Fruit fly (Drosophila melanogaster) whole organism, embryonic: ENCODE measurements around the gene Bmcp.

Experiments
- C15 ChIP-seq: fragments of 200-800 bp; sonication (Bioruptor generic); IDR thresholded peaks from 3 replicates; pipeline ENCODE4 v1.3.6; 2022; ENCODE audit warnings: missing biosample characterization, missing genetic modification characterization
- CG11456 ChIP-seq: fragments of 200-800 bp; sonication (Bioruptor generic); IDR thresholded peaks from 3 replicates; pipeline ENCODE4 v1.3.6; 2022; ENCODE audit warnings: missing biosample characterization, missing genetic modification characterization
- CG12104 ChIP-seq: fragments of 200-800 bp; sonication (Bioruptor generic); optimal IDR thresholded peaks from 3 replicates; lab custom pipeline; 2016; ENCODE audit warnings: missing biosample characterization, missing genetic modification characterization
- CG14710 ChIP-seq: fragments of 200-800 bp; sonication (Bioruptor generic); optimal IDR thresholded peaks from 3 replicates; lab custom pipeline; 2019; ENCODE audit warnings: missing biosample characterization, mild to moderate bottlenecking, missing genetic modification characterization, moderate library complexity
- CG15073 ChIP-seq: fragments of 200-800 bp; sonication (Bioruptor generic); optimal IDR thresholded peaks from 2 replicates; lab custom pipeline; 2016; ENCODE audit warnings: missing biosample characterization, missing genetic modification characterization
- CG15269 ChIP-seq: fragments of 200-800 bp; sonication (Bioruptor generic); optimal IDR thresholded peaks from 2 replicates; lab custom pipeline; 2018; ENCODE audit warnings: missing biosample characterization, mild to moderate bottlenecking, missing genetic modification characterization, moderate library complexity
- CG1529 ChIP-seq: fragments of 200-800 bp; sonication (Bioruptor generic); optimal IDR thresholded peaks from 3 replicates; lab custom pipeline; 2018; ENCODE audit warnings: missing biosample characterization, missing genetic modification characterization
- CG16815 ChIP-seq: fragments of 200-800 bp; sonication (Bioruptor generic); optimal IDR thresholded peaks from 3 replicates; lab custom pipeline; 2017; ENCODE audit warnings: missing biosample characterization, mild to moderate bottlenecking, missing genetic modification characterization
- CG17829 ChIP-seq: fragments of 200-800 bp; optimal IDR thresholded peaks from 2 replicates; lab custom pipeline; 2019; ENCODE audit warnings: missing biosample characterization, mild to moderate bottlenecking, missing genetic modification characterization, moderate library complexity
- CG1832 ChIP-seq: fragments of 200-800 bp; sonication (Bioruptor generic); optimal IDR thresholded peaks from 2 replicates; lab custom pipeline; 2017; ENCODE audit warnings: missing biosample characterization, mild to moderate bottlenecking, missing genetic modification characterization, inconsistent platforms
- CG2875 ChIP-seq: fragments of 200-800 bp; sonication (Bioruptor generic); optimal IDR thresholded peaks from 2 replicates; lab custom pipeline; 2017; ENCODE audit warnings: missing biosample characterization, mild to moderate bottlenecking, missing genetic modification characterization, missing genetic modification reagents
- CG30020 ChIP-seq: fragments of 200-800 bp; optimal IDR thresholded peaks from 2 replicates; lab custom pipeline; 2019; ENCODE audit warnings: missing biosample characterization, mild to moderate bottlenecking, missing genetic modification characterization, moderate library complexity
- CG31365 ChIP-seq: fragments of 200-800 bp; sonication (Bioruptor generic); optimal IDR thresholded peaks from 2 replicates; lab custom pipeline; 2018; ENCODE audit warnings: missing biosample characterization, mild to moderate bottlenecking, missing genetic modification characterization
- CG33557 ChIP-seq: fragments of 200-800 bp; sonication (Bioruptor generic); optimal IDR thresholded peaks from 2 replicates; lab custom pipeline; 2019; ENCODE audit warnings: missing biosample characterization, mild to moderate bottlenecking, missing genetic modification characterization, moderate library complexity
- CG3995 ChIP-seq: fragments of 200-800 bp; sonication (Bioruptor generic); optimal IDR thresholded peaks from 3 replicates; lab custom pipeline; 2016; ENCODE audit warnings: missing biosample characterization, missing genetic modification characterization
- CG4360 ChIP-seq: fragments of 200-800 bp; sonication (Bioruptor generic); IDR thresholded peaks from 2 replicates; pipeline ENCODE4 v1.3.6; 2022; ENCODE audit warnings: missing biosample characterization, missing genetic modification characterization
- CG4820 ChIP-seq: fragments of 200-800 bp; sonication (Bioruptor generic); optimal IDR thresholded peaks from 3 replicates; lab custom pipeline; 2016; ENCODE audit warnings: missing biosample characterization, missing genetic modification characterization
- CG6272 ChIP-seq: fragments of 200-800 bp; sonication (Bioruptor generic); IDR thresholded peaks from 2 replicates; pipeline ENCODE4 v1.3.6; 2022; ENCODE audit warnings: missing biosample characterization, missing genetic modification characterization
- CG7987 ChIP-seq: fragments of 200-800 bp; sonication (Bioruptor generic); optimal IDR thresholded peaks from 2 replicates; lab custom pipeline; 2018; ENCODE audit warnings: missing biosample characterization, mild to moderate bottlenecking, missing genetic modification characterization, moderate library complexity
- CG8089 ChIP-seq: fragments of 200-800 bp; sonication (Bioruptor generic); optimal IDR thresholded peaks from 3 replicates; lab custom pipeline; 2016; ENCODE audit warnings: missing biosample characterization, missing genetic modification characterization
- CG9932 ChIP-seq: fragments of 200-800 bp; sonication (Bioruptor generic); IDR thresholded peaks from 2 replicates; pipeline ENCODE4 v1.3.6; 2022; ENCODE audit warnings: missing biosample characterization, missing genetic modification characterization
- CrebB ChIP-seq: fragments of 200-800 bp; sonication (Bioruptor generic); optimal IDR thresholded peaks from 3 replicates; lab custom pipeline; 2018; ENCODE audit warnings: missing biosample characterization, mild to moderate bottlenecking, missing genetic modification characterization
- Fer1 ChIP-seq: fragments of 200-800 bp; sonication (Bioruptor generic); optimal IDR thresholded peaks from 2 replicates; lab custom pipeline; 2017; ENCODE audit warnings: missing biosample characterization, mild to moderate bottlenecking, missing genetic modification characterization
- Lhr ChIP-seq: fragments of 200-800 bp; sonication (Bioruptor generic); optimal IDR thresholded peaks from 3 replicates; lab custom pipeline; 2017; ENCODE audit warnings: mild to moderate bottlenecking, missing biosample characterization, missing genetic modification reagents, missing genetic modification characterization
- MTF-1 ChIP-seq: fragments of 200-800 bp; sonication (Bioruptor generic); optimal IDR thresholded peaks from 2 replicates; lab custom pipeline; 2018; ENCODE audit warnings: missing biosample characterization, mild to moderate bottlenecking, missing genetic modification characterization, borderline replicate concordance
- Nf-YB ChIP-seq: fragments of 200-800 bp; sonication (Bioruptor generic); optimal IDR thresholded peaks from 3 replicates; lab custom pipeline; 2019; ENCODE audit warnings: missing biosample characterization, mild to moderate bottlenecking, missing genetic modification characterization, moderate library complexity
- Nf-YC ChIP-seq: fragments of 200-800 bp; optimal IDR thresholded peaks from 3 replicates; lab custom pipeline; 2019; ENCODE audit warnings: missing biosample characterization, mild to moderate bottlenecking, missing genetic modification characterization, moderate library complexity
- PHDP ChIP-seq: fragments of 200-800 bp; sonication (Bioruptor generic); optimal IDR thresholded peaks from 3 replicates; lab custom pipeline; 2018; ENCODE audit warnings: missing biosample characterization, mild to moderate bottlenecking, missing genetic modification characterization, moderate library complexity
- Pdp1 ChIP-seq, 2 experiments: fragments of 200-800 bp; sonication (Bioruptor generic); optimal IDR thresholded peaks; 3 replicates each; lab custom pipeline; 2016; ENCODE audit warnings: missing biosample characterization in 2 of 2, missing genetic modification characterization in 2 of 2, mild to moderate bottlenecking in 1 of 2, moderate library complexity in 1 of 2
- Trl ChIP-seq, 3 experiments: fragments of >200 bp in 2 of 3; fragments of 200-800 bp in 1 of 3; sonication (Bioruptor generic) in 1 of 3; optimal IDR thresholded peaks; 2 replicates in 1 of 3; 3 replicates in 2 of 3; lab custom pipeline; 2016 to 2017; ENCODE audit warnings: missing biosample characterization in 1 of 3, missing genetic modification characterization in 1 of 3
- Usf ChIP-seq: fragments of 200-800 bp; sonication (Bioruptor generic); optimal IDR thresholded peaks from 2 replicates; lab custom pipeline; 2017; ENCODE audit warnings: missing genotype, missing biosample characterization, missing genetic modification characterization
- al ChIP-seq: fragments of 200-800 bp; sonication (Bioruptor generic); IDR thresholded peaks from 2 replicates; pipeline ENCODE4 v1.3.6; 2022; ENCODE audit warnings: missing biosample characterization, missing genetic modification characterization
- cas ChIP-seq: fragments of 200-800 bp; sonication (Bioruptor generic); IDR thresholded peaks from 2 replicates; pipeline ENCODE4 v1.3.6; 2022; ENCODE audit warnings: missing biosample characterization, missing genetic modification characterization
- cato ChIP-seq: fragments of 200-800 bp; sonication (Bioruptor generic); optimal IDR thresholded peaks from 2 replicates; lab custom pipeline; 2016; ENCODE audit warnings: missing biosample characterization, missing genetic modification characterization, borderline replicate concordance
- croc ChIP-seq: fragments of 200-800 bp; sonication (Bioruptor generic); conservative IDR thresholded peaks from 3 replicates; pipeline ENCODE4 v1.3.6; 2022; ENCODE audit warnings: missing biosample characterization, missing genetic modification characterization
- dan ChIP-seq: fragments of 200-800 bp; sonication (Bioruptor generic); IDR thresholded peaks from 2 replicates; pipeline ENCODE4 v1.3.6; 2022; ENCODE audit warnings: missing biosample characterization, missing genetic modification characterization
- ftz-f1 ChIP-seq: fragments of 200-800 bp; sonication (Bioruptor generic); optimal IDR thresholded peaks from 2 replicates; lab custom pipeline; 2016; ENCODE audit warnings: missing biosample characterization, missing genetic modification characterization
- ind ChIP-seq: fragments of 200-800 bp; sonication (Bioruptor generic); optimal IDR thresholded peaks from 3 replicates; lab custom pipeline; 2016; ENCODE audit warnings: missing biosample characterization, missing genetic modification characterization
- kay ChIP-seq: fragments of 200-800 bp; sonication (Bioruptor generic); optimal IDR thresholded peaks from 2 replicates; lab custom pipeline; 2016; ENCODE audit warnings: missing biosample characterization, missing genetic modification characterization
- ken ChIP-seq: fragments of 200-800 bp; sonication (Bioruptor generic); IDR thresholded peaks from 3 replicates; pipeline ENCODE4 v1.3.6; 2022; ENCODE audit warnings: missing biosample characterization, missing genetic modification characterization
- mam ChIP-seq: fragments of 200-800 bp; sonication (Bioruptor generic); optimal IDR thresholded peaks from 3 replicates; lab custom pipeline; 2016; ENCODE audit warnings: missing biosample characterization, missing genetic modification characterization
- nau ChIP-seq: fragments of 200-800 bp; sonication (Bioruptor generic); optimal IDR thresholded peaks from 3 replicates; lab custom pipeline; 2017; ENCODE audit warnings: missing biosample characterization, mild to moderate bottlenecking, missing genetic modification characterization, missing genetic modification reagents
- pros ChIP-seq: fragments of 200-800 bp; sonication (Bioruptor generic); optimal IDR thresholded peaks from 3 replicates; lab custom pipeline; 2019; ENCODE audit warnings: missing biosample characterization, mild to moderate bottlenecking, missing genetic modification characterization, moderate library complexity
- row ChIP-seq: fragments of 200-800 bp; sonication (Bioruptor generic); IDR thresholded peaks from 3 replicates; pipeline ENCODE4 v1.3.6; 2022; ENCODE audit warnings: missing biosample characterization, missing genetic modification characterization
- ssp ChIP-seq: fragments of 200-800 bp; sonication (Bioruptor generic); IDR thresholded peaks from 2 replicates; pipeline ENCODE4 v1.3.6; 2022; ENCODE audit warnings: missing biosample characterization, missing genetic modification characterization
- tap ChIP-seq: fragments of 200-800 bp; optimal IDR thresholded peaks from 3 replicates; lab custom pipeline; 2019; ENCODE audit warnings: missing biosample characterization, mild to moderate bottlenecking, missing genetic modification characterization, moderate library complexity
- tx ChIP-seq: fragments of 200-800 bp; sonication (Bioruptor generic); optimal IDR thresholded peaks from 2 replicates; lab custom pipeline; 2016; ENCODE audit warnings: missing biosample characterization, missing genetic modification characterization
- vfl ChIP-seq: fragments of 200-800 bp; sonication (Bioruptor generic); optimal IDR thresholded peaks from 2 replicates; lab custom pipeline; 2016; ENCODE audit warnings: missing biosample characterization, missing genetic modification characterization
- zen ChIP-seq: fragments of 200-800 bp; sonication (Bioruptor generic); optimal IDR thresholded peaks from 3 replicates; lab custom pipeline; 2018; ENCODE audit warnings: missing biosample characterization, mild to moderate bottlenecking, missing genetic modification characterization, moderate library complexity

Bmcp gene

dm6 chr3L:11683819-11684521, 36.8 kb upstream of the Bmcp start, which contains the start of gene Sugb (continued):
- peak; percentile 44 for TF ChIP-seq nau (GFP tag; lab: Kevin White, UChicago)
- peak; percentile 4 for TF ChIP-seq CG33557 (GFP tag; lab: Kevin White, UChicago)
- peak; percentile 57 for TF ChIP-seq Nf-YB (GFP tag; lab: Kevin White, UChicago)
- TF ChIP-seq al (GFP tag; lab: Robert Waterston, UW), result peak; percentile 58
- no peak for TF ChIP-seq cas (GFP tag; lab: Robert Waterston, UW)
- peak; percentile 80 for TF ChIP-seq PHDP (tag; lab: Kevin White, UChicago)
- TF ChIP-seq croc (GFP tag; lab: Robert Waterston, UW), result no peak
- peak; percentile 1 for TF ChIP-seq ind (GFP tag; lab: Kevin White, UChicago)
- TF ChIP-seq kay (GFP tag; lab: Kevin White, UChicago), result peak; percentile 45
- TF ChIP-seq CG14710 (tag; lab: Kevin White, UChicago), result peak; percentile 23
- peak; percentile 58 for TF ChIP-seq CrebB (tag; lab: Kevin White, UChicago)
- TF ChIP-seq Fer1 (GFP tag; lab: Kevin White, UChicago), result peak; percentile 67
- TF ChIP-seq CG1832, result no peak
- peak; percentile 73 for TF ChIP-seq CG15269 (tag; lab: Kevin White, UChicago)
- TF ChIP-seq CG11456 (GFP tag; lab: Robert Waterston, UW), result no peak
- TF ChIP-seq vfl (GFP tag; lab: Kevin White, UChicago), result peak; percentile 15
- TF ChIP-seq ssp, result 0 out of 2 replicates have a peak, but pooled peaks have one; percentile 12
- TF ChIP-seq dan, result no peak
- no peak for TF ChIP-seq CG4820 (GFP tag; lab: Kevin White, UChicago)
- TF ChIP-seq zen (tag; lab: Kevin White, UChicago), result no peak
- no peak for TF ChIP-seq CG30020 (tag; lab: Kevin White, UChicago)
- peak; percentile 46; the same call in 1 of the 2 replicates for TF ChIP-seq CG6272 (GFP tag; lab: Robert Waterston, UW)
- peak; percentile 66 for TF ChIP-seq CG7987 (GFP tag; lab: Kevin White, UChicago)
- TF ChIP-seq ftz-f1 (GFP tag; lab: Kevin White, UChicago), result no peak
- peak; percentile 16 for TF ChIP-seq pros (GFP tag; lab: Kevin White, UChicago)
- TF ChIP-seq Lhr (GFP tag; lab: Kevin White, UChicago), result peak; percentile 27
- TF ChIP-seq cato (GFP tag; lab: Kevin White, UChicago), result no peak
- TF ChIP-seq CG15073 (GFP tag; lab: Kevin White, UChicago), result no peak
- TF ChIP-seq tap (tag; lab: Kevin White, UChicago), result no peak
- TF ChIP-seq Nf-YC (tag; lab: Kevin White, UChicago), result peak; percentile 64
- peak; percentile 60 to 68 for TF ChIP-seq Pdp1 (GFP tag; optimal IDR thresholded peaks at IDR 0.05; lab: Kevin White, UChicago)
- TF ChIP-seq MTF-1, result no peak
- no peak for TF ChIP-seq CG2875 (GFP tag; lab: Kevin White, UChicago)
- TF ChIP-seq CG8089 (GFP tag; lab: Kevin White, UChicago), result peak; percentile 4
- no peak for TF ChIP-seq CG31365 (tag; lab: Kevin White, UChicago)
- TF ChIP-seq CG17829 (tag; lab: Kevin White, UChicago), result peak; percentile 58
- no peak for TF ChIP-seq CG9932 (GFP tag; lab: Robert Waterston, UW)
- no peak for TF ChIP-seq CG16815 (GFP tag; lab: Kevin White, UChicago)
- 0 out of 3 replicates have a peak, but pooled peaks have one; percentile 20 for TF ChIP-seq ken (GFP tag; lab: Robert Waterston, UW)
- TF ChIP-seq CG4360 (GFP tag; lab: Robert Waterston, UW), result no peak
- TF ChIP-seq row (GFP tag; lab: Robert Waterston, UW), result peak; percentile 83
- no peak for TF ChIP-seq CG1529
- peak; percentile 79 for TF ChIP-seq mam (GFP tag; lab: Kevin White, UChicago)
- TF ChIP-seq CG3995 (GFP tag; lab: Kevin White, UChicago), result no peak
- TF ChIP-seq CG12104 (GFP tag; lab: Kevin White, UChicago), result no peak
- TF ChIP-seq tx (GFP tag; lab: Kevin White, UChicago), result no peak
- TF ChIP-seq Usf (GFP tag; lab: Kevin White, UChicago), result no peak
- no peak for TF ChIP-seq C15 (GFP tag; lab: Robert Waterston, UW)
- TF ChIP-seq Trl (optimal IDR thresholded peaks at IDR 0.05; lab: Kevin White, UChicago), result no peak
- TF ChIP-seq Trl (GFP tag; optimal IDR thresholded peaks at IDR 0.05; lab: Kevin White, UChicago), result peak; percentile 4
